Worm (Caenorhabditis elegans): ENCODE measurements around the gene F59G1.4.

DNA sequence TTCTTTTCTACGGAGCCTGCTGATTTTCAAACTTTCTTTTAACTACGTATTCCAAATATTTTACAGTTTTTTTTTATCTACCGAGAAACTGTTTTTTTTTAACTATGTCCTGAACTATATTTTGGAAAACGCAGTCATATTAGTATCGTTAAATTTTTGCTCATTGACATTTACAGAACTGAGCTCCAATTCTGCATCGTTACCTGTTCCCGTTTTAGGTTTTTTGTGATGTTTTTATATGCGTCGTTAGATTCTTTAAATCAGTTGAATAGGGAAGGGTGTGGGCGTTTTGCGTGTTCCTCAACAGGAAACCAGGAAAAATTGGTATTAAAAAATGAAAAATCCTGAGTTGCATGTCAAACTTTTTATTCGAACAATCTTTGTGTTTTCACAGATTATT is 3.2 kb upstream of the F59G1.4 start:
- TF ChIP-seq flt-1 (GFP tag; IDR thresholded peaks at IDR 0.05) (no peak), aly-1 (tag; optimal IDR thresholded peaks at IDR 0.05) (no peak), B0310.2 (tag; optimal IDR thresholded peaks at IDR 0.05) (no peak), sea-1 (GFP tag; conservative IDR thresholded peaks at IDR 0.05) (no peak), hmbx-1 (tag; optimal IDR thresholded peaks at IDR 0.05) (no peak), ama-1 (optimal IDR thresholded peaks at IDR 0.05) (no peak), scrt-1 (GFP tag; IDR thresholded peaks at IDR 0.05) (no peak)
